Worm (Caenorhabditis elegans) whole organism, L2 larva: ENCODE results near the gene glt-5.
A peak's percentile ranks its signal among the peaks of the same experiment; 100 is the strongest.

ENCODE experiments used
- F13H6.1 ChIP-seq: sonication (generic microtip); optimal IDR thresholded peaks from 2 replicates; lab custom pipeline; 2016; ENCODE audit warnings: missing genetic modification characterization, missing compliant biosample characterization
- ama-1 ChIP-seq: fragments of 150-350 bp; optimal IDR thresholded peaks from 2 replicates; lab custom pipeline; 2018; ENCODE audit warnings: inconsistent platforms
- dmd-4 ChIP-seq: sonication (generic microtip); optimal IDR thresholded peaks from 2 replicates; lab custom pipeline; 2017; ENCODE audit warnings: missing biosample characterization, missing genetic modification characterization
- egl-27 ChIP-seq: sonication (generic microtip); optimal IDR thresholded peaks from 3 replicates; lab custom pipeline; 2017; ENCODE audit warnings: missing biosample characterization, missing genetic modification reagents, missing genetic modification characterization
- elt-1 ChIP-seq: fragments of 150-350 bp; optimal IDR thresholded peaks from 2 replicates; lab custom pipeline; 2014; ENCODE audit warnings: missing biosample characterization, missing genetic modification characterization
- fos-1 ChIP-seq: fragments of 150-350 bp; optimal IDR thresholded peaks from 2 replicates; lab custom pipeline; 2014; ENCODE audit warnings: missing biosample characterization, missing genetic modification characterization
- lin-13 ChIP-seq: fragments of 150-350 bp; optimal IDR thresholded peaks from 2 replicates; lab custom pipeline; 2014; ENCODE audit warnings: missing biosample characterization, missing genetic modification reagents, missing genetic modification characterization
- lin-39 ChIP-seq: fragments of 150-350 bp; optimal IDR thresholded peaks from 2 replicates; lab custom pipeline; 2014; ENCODE audit warnings: missing biosample characterization, missing genetic modification reagents, missing genetic modification characterization
- mdl-1 ChIP-seq, 2 experiments: fragments of 150-350 bp in 1 of 2; sonication (generic microtip) in 1 of 2; optimal IDR thresholded peaks; 2 replicates each; lab custom pipeline; 2017; ENCODE audit warnings: missing biosample characterization in 2 of 2, missing genetic modification characterization in 2 of 2
- nhr-23 ChIP-seq: fragments of 150-350 bp; optimal IDR thresholded peaks from 2 replicates; lab custom pipeline; 2014; ENCODE audit warnings: missing biosample characterization, missing genetic modification reagents, missing genetic modification characterization
- nhr-25 ChIP-seq: fragments of 150-350 bp; sonication (generic microtip); optimal IDR thresholded peaks from 3 replicates; lab custom pipeline; 2014; ENCODE audit warnings: missing biosample characterization, missing genetic modification characterization
- unc-55 ChIP-seq: fragments of 150-350 bp; sonication (generic microtip); optimal IDR thresholded peaks from 3 replicates; lab custom pipeline; 2014; ENCODE audit warnings: missing biosample characterization, missing genetic modification reagents, missing genetic modification characterization
- zag-1 ChIP-seq: fragments of 150-350 bp; optimal IDR thresholded peaks from 2 replicates; lab custom pipeline; 2014; ENCODE audit warnings: missing biosample characterization, missing genetic modification characterization

DNA sequence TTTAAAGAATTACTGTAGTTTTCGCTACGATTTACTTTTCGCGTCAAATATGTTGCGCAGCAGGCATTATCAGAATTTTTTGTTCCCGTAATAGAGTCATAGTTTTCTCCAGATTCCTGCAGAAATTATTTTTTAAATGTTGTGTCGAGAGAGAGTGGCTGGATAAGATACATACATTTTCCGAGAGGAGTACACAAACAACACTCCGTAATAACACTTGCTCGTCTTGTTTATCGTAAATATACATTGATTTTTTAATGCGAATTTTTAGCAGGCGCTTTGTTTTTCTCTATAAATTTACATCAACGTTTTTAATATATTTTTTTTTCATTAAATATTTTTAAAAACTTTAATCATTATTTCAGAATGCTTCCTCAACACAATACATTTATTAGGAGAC lies 39.7 kb downstream of the glt-5 start, which contains the start of gene taf-8:
- no peak for TF ChIP-seq fos-1 (tag; lab: Kevin White, UChicago)
- TF ChIP-seq elt-1 (tag; lab: Kevin White, UChicago): no peak
- no peak for TF ChIP-seq mdl-1 (tag; optimal IDR thresholded peaks at IDR 0.05; lab: Kevin White, UChicago)
- TF ChIP-seq ama-1 (lab: Kevin White, UChicago): no peak
- TF ChIP-seq lin-13 (GFP tag; lab: Kevin White, UChicago): peak; percentile 38
- TF ChIP-seq zag-1 (tag; lab: Kevin White, UChicago): no peak
- TF ChIP-seq dmd-4: no peak
- TF ChIP-seq nhr-23 (tag; lab: Kevin White, UChicago): no peak
- TF ChIP-seq lin-39 (tag; lab: Kevin White, UChicago): no peak
- TF ChIP-seq egl-27 (tag; lab: Kevin White, UChicago): no peak
- peak; percentile 83 for TF ChIP-seq unc-55 (GFP tag; lab: Kevin White, UChicago)
- no peak for TF ChIP-seq nhr-25
- TF ChIP-seq F13H6.1 (tag; lab: Kevin White, UChicago): no peak
